Worm (Caenorhabditis elegans) whole organism, L4/young adult: ENCODE results near the gene pch-2.

Source experiments
- W03F9.2 ChIP-seq: fragments of 150-350 bp; optimal IDR thresholded peaks from 2 replicates; lab custom pipeline; 2014; ENCODE audit warnings: missing biosample characterization, missing genetic modification characterization
- dao-5 ChIP-seq: sonication (generic microtip); optimal IDR thresholded peaks from 2 replicates; lab custom pipeline; 2016; ENCODE audit warnings: missing genotype, missing genetic modification characterization, moderate library complexity, missing compliant biosample characterization
- him-1 ChIP-seq: sonication (generic microtip); optimal IDR thresholded peaks from 2 replicates; lab custom pipeline; 2016; ENCODE audit warnings: missing genotype, missing genetic modification reagents, missing genetic modification characterization, missing compliant biosample characterization

DNA sequence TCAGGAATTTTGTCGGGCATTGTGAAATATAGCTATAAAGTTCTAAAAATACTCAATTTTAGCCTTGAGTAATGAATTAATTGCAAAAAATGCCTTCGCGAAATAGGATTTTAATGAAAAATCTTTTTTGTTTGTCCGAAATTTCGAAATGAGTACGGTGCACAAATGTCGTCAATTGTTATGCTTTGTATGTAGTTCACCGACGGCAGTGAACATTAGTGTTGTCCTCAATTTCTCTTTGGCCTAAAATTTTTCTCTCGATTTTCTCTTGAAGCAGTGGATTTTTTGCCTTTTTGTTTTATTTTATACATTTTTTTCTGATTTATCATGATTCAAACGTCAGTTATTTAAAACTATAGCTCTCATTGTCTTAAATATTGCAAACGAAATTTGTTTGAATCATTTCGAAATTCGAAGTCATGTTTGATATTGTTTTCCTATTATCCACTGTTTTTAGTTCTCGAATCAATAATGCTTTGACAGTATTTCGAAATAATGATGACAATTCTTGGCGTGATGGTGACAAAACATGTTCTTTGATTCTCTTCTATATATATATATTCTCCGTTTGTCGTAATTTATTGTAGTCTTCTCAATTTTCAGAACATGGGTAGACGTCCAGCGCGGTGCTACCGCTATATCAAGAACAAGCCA lies 14.7 kb upstream of the pch-2 start, which contains the start of the genes ints-11 and rpl-10:
- TF ChIP-seq him-1 (tag; lab: Kevin White, UChicago) (no peak), W03F9.2 (tag; lab: Kevin White, UChicago) (peak; percentile 76), dao-5 (tag; lab: Kevin White, UChicago) (no peak)
